Worm (Caenorhabditis elegans) whole organism, L3 larva: ENCODE measurements around the gene immt-1.

Experiments used
- R02D3.7 ChIP-seq: fragments of 150-350 bp; optimal IDR thresholded peaks from 2 replicates; lab custom pipeline; 2014; ENCODE audit warnings: missing biosample characterization, missing genetic modification characterization
- ZK546.5 ChIP-seq: sonication (generic microtip); optimal IDR thresholded peaks from 2 replicates; lab custom pipeline; 2017; ENCODE audit warnings: missing biosample characterization, missing genetic modification characterization
- aly-2 ChIP-seq: fragments of 150-350 bp; optimal IDR thresholded peaks from 2 replicates; lab custom pipeline; 2014; ENCODE audit warnings: missing biosample characterization, missing genetic modification characterization
- ama-1 ChIP-seq: fragments of 150-350 bp; optimal IDR thresholded peaks from 2 replicates; lab custom pipeline; 2018
- ceh-16 ChIP-seq: sonication (generic microtip); optimal IDR thresholded peaks from 2 replicates; lab custom pipeline; 2017; ENCODE audit warnings: missing biosample characterization, missing genetic modification characterization
- ceh-28 ChIP-seq: fragments of 150-350 bp; optimal IDR thresholded peaks from 2 replicates; lab custom pipeline; 2014; ENCODE audit warnings: missing biosample characterization, missing genetic modification reagents, missing genetic modification characterization
- ceh-82 ChIP-seq: fragments of 150-350 bp; optimal IDR thresholded peaks from 2 replicates; lab custom pipeline; 2014; ENCODE audit warnings: missing biosample characterization, missing genetic modification characterization
- ceh-9 ChIP-seq: sonication (generic microtip); optimal IDR thresholded peaks from 2 replicates; lab custom pipeline; 2018; ENCODE audit warnings: missing biosample characterization, missing genetic modification characterization
- daf-12 ChIP-seq: fragments of 150-350 bp; optimal IDR thresholded peaks from 2 replicates; lab custom pipeline; 2014; ENCODE audit warnings: missing biosample characterization, missing genetic modification reagents, missing genetic modification characterization
- egl-27 ChIP-seq: sonication (generic microtip); optimal IDR thresholded peaks from 4 replicates; lab custom pipeline; 2017; ENCODE audit warnings: missing biosample characterization, missing genetic modification reagents, missing genetic modification characterization
- egl-5 ChIP-seq: fragments of 150-350 bp; optimal IDR thresholded peaks from 2 replicates; lab custom pipeline; 2017; ENCODE audit warnings: missing biosample characterization, missing genetic modification reagents, missing genetic modification characterization, inconsistent platforms
- elt-2 ChIP-seq: sonication (generic microtip); optimal IDR thresholded peaks from 2 replicates; lab custom pipeline; 2016; ENCODE audit warnings: missing genetic modification reagents, mild to moderate bottlenecking, missing genetic modification characterization, missing compliant biosample characterization
- elt-3 ChIP-seq, 3 experiments: fragments of 150-350 bp in 1 of 3; sonication (generic microtip) in 2 of 3; optimal IDR thresholded peaks; 2 replicates in 2 of 3; 4 replicates in 1 of 3; lab custom pipeline; 2014 to 2017; ENCODE audit warnings: missing biosample characterization in 3 of 3, missing genetic modification characterization in 3 of 3
- fkh-10 ChIP-seq: sonication (generic microtip); optimal IDR thresholded peaks from 2 replicates; lab custom pipeline; 2017; ENCODE audit warnings: missing biosample characterization, missing genetic modification reagents, missing genetic modification characterization
- fkh-2 ChIP-seq: fragments of 150-350 bp; optimal IDR thresholded peaks from 2 replicates; lab custom pipeline; 2014; ENCODE audit warnings: missing biosample characterization, missing genetic modification reagents, missing genetic modification characterization
- fos-1 ChIP-seq: fragments of 150-350 bp; optimal IDR thresholded peaks from 2 replicates; lab custom pipeline; 2014; ENCODE audit warnings: missing biosample characterization, missing genetic modification characterization
- hmg-11 ChIP-seq: sonication (generic microtip); optimal IDR thresholded peaks from 2 replicates; lab custom pipeline; 2016; ENCODE audit warnings: missing genetic modification characterization, missing compliant biosample characterization
- jun-1 ChIP-seq: fragments of 150-350 bp; optimal IDR thresholded peaks from 2 replicates; lab custom pipeline; 2014; ENCODE audit warnings: missing biosample characterization, missing genetic modification reagents, missing genetic modification characterization
- lin-15B ChIP-seq: fragments of 150-350 bp; optimal IDR thresholded peaks from 2 replicates; lab custom pipeline; 2014; ENCODE audit warnings: missing biosample characterization, missing genetic modification characterization
- lin-39 ChIP-seq: fragments of 150-350 bp; optimal IDR thresholded peaks from 2 replicates; lab custom pipeline; 2018; ENCODE audit warnings: missing biosample characterization, missing genetic modification reagents, missing genetic modification characterization
- lsy-12 ChIP-seq: sonication (generic microtip); optimal IDR thresholded peaks from 2 replicates; lab custom pipeline; 2016; ENCODE audit warnings: mild to moderate bottlenecking, missing genetic modification characterization, missing compliant biosample characterization
- mdl-1 ChIP-seq: fragments of 150-350 bp; optimal IDR thresholded peaks from 2 replicates; lab custom pipeline; 2014; ENCODE audit warnings: missing biosample characterization, missing genetic modification characterization
- nfya-1 ChIP-seq: sonication (generic microtip); optimal IDR thresholded peaks from 2 replicates; lab custom pipeline; 2017; ENCODE audit warnings: missing genetic modification characterization, mild to moderate bottlenecking, missing compliant biosample characterization, antibody characterized with exemption, moderate library complexity; ENCODE audit not compliant: insufficient read depth
- nhr-12 ChIP-seq: fragments of 150-350 bp; optimal IDR thresholded peaks from 2 replicates; lab custom pipeline; 2014; ENCODE audit warnings: missing biosample characterization, missing genetic modification characterization
- nhr-23 ChIP-seq: fragments of 150-350 bp; optimal IDR thresholded peaks from 2 replicates; lab custom pipeline; 2014; ENCODE audit warnings: missing biosample characterization, missing genetic modification reagents, missing genetic modification characterization
- nhr-237 ChIP-seq: fragments of 150-350 bp; optimal IDR thresholded peaks from 2 replicates; lab custom pipeline; 2014; ENCODE audit warnings: missing biosample characterization, missing genetic modification characterization
- nhr-25 ChIP-seq: sonication (generic microtip); optimal IDR thresholded peaks from 2 replicates; lab custom pipeline; 2017; ENCODE audit warnings: missing biosample characterization, missing genetic modification characterization
- nhr-43 ChIP-seq: sonication (generic microtip); optimal IDR thresholded peaks from 2 replicates; lab custom pipeline; 2016; ENCODE audit warnings: mild to moderate bottlenecking, missing genetic modification characterization, missing compliant biosample characterization; ENCODE audit not compliant: poor library complexity, severe bottlenecking
- nhr-67 ChIP-seq: fragments of 150-350 bp; optimal IDR thresholded peaks from 2 replicates; lab custom pipeline; 2014; ENCODE audit warnings: missing biosample characterization, missing genetic modification characterization
- nhr-76 ChIP-seq: fragments of 150-350 bp; sonication (generic microtip); optimal IDR thresholded peaks from 5 replicates; lab custom pipeline; 2014; ENCODE audit warnings: missing biosample characterization, missing genetic modification characterization
- pha-4 ChIP-seq: fragments of 150-350 bp; optimal IDR thresholded peaks from 2 replicates; lab custom pipeline; 2014; ENCODE audit warnings: missing biosample characterization, missing genetic modification reagents, missing genetic modification characterization
- pqm-1 ChIP-seq: fragments of 150-350 bp; optimal IDR thresholded peaks from 2 replicates; lab custom pipeline; 2017; ENCODE audit warnings: missing biosample characterization, missing genetic modification characterization, inconsistent platforms
- sea-2 ChIP-seq: fragments of 150-350 bp; sonication (generic microtip); optimal IDR thresholded peaks from 4 replicates; lab custom pipeline; 2014; ENCODE audit warnings: missing biosample characterization, missing genetic modification reagents, missing genetic modification characterization
- snpc-4 ChIP-seq: fragments of 150-350 bp; optimal IDR thresholded peaks from 2 replicates; lab custom pipeline; 2014; ENCODE audit warnings: missing biosample characterization, missing genetic modification characterization
- unc-39 ChIP-seq: sonication (generic microtip); optimal IDR thresholded peaks from 4 replicates; lab custom pipeline; 2017; ENCODE audit warnings: missing biosample characterization, missing genetic modification characterization
- zag-1 ChIP-seq: fragments of 150-350 bp; optimal IDR thresholded peaks from 2 replicates; lab custom pipeline; 2014; ENCODE audit warnings: missing biosample characterization, missing genetic modification characterization
- ztf-11 ChIP-seq: fragments of 150-350 bp; optimal IDR thresholded peaks from 2 replicates; lab custom pipeline; 2014; ENCODE audit warnings: missing biosample characterization, missing genetic modification characterization
- ztf-4 ChIP-seq: fragments of 150-350 bp; optimal IDR thresholded peaks from 2 replicates; lab custom pipeline; 2014; ENCODE audit warnings: missing biosample characterization, missing genetic modification characterization

Gene immt-1

ce11 chrX:2684448-2684847 lies 2.5 kb downstream of the immt-1 start:
- TF ChIP-seq zag-1 (tag; lab: Kevin White, UChicago) (no peak), hmg-11 (tag; lab: Kevin White, UChicago) (no peak)

ce11 chrX:2674514-2674913 lies 12.5 kb downstream of the immt-1 start:
- no peak for TF ChIP-seq ceh-9 (tag; lab: Kevin White, UChicago)
- no peak for TF ChIP-seq nhr-237 (tag; lab: Kevin White, UChicago)
- no peak for TF ChIP-seq fkh-10 (GFP tag; lab: Kevin White, UChicago)
- no peak for TF ChIP-seq sea-2 (GFP tag; lab: Kevin White, UChicago)
- no peak for TF ChIP-seq mdl-1 (tag; lab: Kevin White, UChicago)
- no peak for TF ChIP-seq elt-3 (tag; optimal IDR thresholded peaks at IDR 0.05; lab: Kevin White, UChicago)
- no peak for TF ChIP-seq ZK546.5 (tag; lab: Kevin White, UChicago)
- no peak for TF ChIP-seq nhr-67
- no peak for TF ChIP-seq pqm-1 (tag; lab: Kevin White, UChicago)
- TF ChIP-seq nhr-25 (tag; lab: Kevin White, UChicago) = no peak
- TF ChIP-seq nhr-23 (tag; lab: Kevin White, UChicago) = no peak
- TF ChIP-seq jun-1 (tag; lab: Kevin White, UChicago) = no peak
- TF ChIP-seq fkh-2 (tag; lab: Kevin White, UChicago) = no peak
- no peak for TF ChIP-seq elt-2 (tag; lab: Kevin White, UChicago)
- TF ChIP-seq ceh-16 (tag; lab: Kevin White, UChicago) = no peak

ce11 chrX:2673272-2673671 lies 13.7 kb downstream of the immt-1 start, which contains the start of gene ser-7:
Gene ser-7 (plus strand): TSS chrX:2673572.
- no peak for TF ChIP-seq aly-2 (tag; lab: Kevin White, UChicago)
- no peak for TF ChIP-seq ceh-9 (tag; lab: Kevin White, UChicago)

ce11 chrX:2667779-2668178 lies 19.2 kb downstream of the immt-1 start, which contains the start of gene C09B7.2:
Gene C09B7.2 (plus strand): TSS chrX:2668127.
- peak; percentile 73 for TF ChIP-seq nhr-23 (tag; lab: Kevin White, UChicago)
- no peak for TF ChIP-seq fos-1 (tag; lab: Kevin White, UChicago)
- TF ChIP-seq lin-39 = peak; percentile 47
- peak; percentile 82 for TF ChIP-seq nfya-1
- peak; percentile 55 for TF ChIP-seq jun-1 (tag; lab: Kevin White, UChicago)
- TF ChIP-seq pha-4 (tag; lab: Kevin White, UChicago) = peak; percentile 96
- TF ChIP-seq ceh-28 (tag; lab: Kevin White, UChicago) = peak; percentile 85
- no peak for TF ChIP-seq lsy-12
- peak; percentile 91 for TF ChIP-seq egl-5 (tag; lab: Kevin White, UChicago)
- TF ChIP-seq elt-3 (tag; optimal IDR thresholded peaks at IDR 0.05; lab: Kevin White, UChicago) = no peak
- peak; percentile 56 for TF ChIP-seq nhr-25 (tag; lab: Kevin White, UChicago)
- peak; percentile 77 for TF ChIP-seq elt-2 (tag; lab: Kevin White, UChicago)
- TF ChIP-seq nhr-43 (tag; lab: Kevin White, UChicago) = peak; percentile 27
- TF ChIP-seq snpc-4 (tag; lab: Kevin White, UChicago) = peak; percentile 46
- TF ChIP-seq aly-2 (tag; lab: Kevin White, UChicago) = no peak
- peak; percentile 87 for TF ChIP-seq hmg-11 (tag; lab: Kevin White, UChicago)
- no peak for TF ChIP-seq ceh-9 (tag; lab: Kevin White, UChicago)
- no peak for TF ChIP-seq nhr-12
- no peak for TF ChIP-seq daf-12 (tag; lab: Kevin White, UChicago)
- peak; percentile 3 for TF ChIP-seq egl-27 (tag; lab: Kevin White, UChicago)
- no peak for TF ChIP-seq ztf-4 (tag; lab: Kevin White, UChicago)
- TF ChIP-seq pqm-1 (tag; lab: Kevin White, UChicago) = peak; percentile 72
- no peak for TF ChIP-seq ZK546.5 (tag; lab: Kevin White, UChicago)
- peak; percentile 16 for TF ChIP-seq R02D3.7 (tag; lab: Kevin White, UChicago)
- TF ChIP-seq fkh-10 (GFP tag; lab: Kevin White, UChicago) = peak; percentile 57
- TF ChIP-seq nhr-67 = no peak
- TF ChIP-seq mdl-1 (tag; lab: Kevin White, UChicago) = peak; percentile 92

- TF ChIP-seq ceh-82 (tag; lab: Kevin White, UChicago) = no peak
- no peak for TF ChIP-seq jun-1 (tag; lab: Kevin White, UChicago)
- no peak for TF ChIP-seq ceh-28 (tag; lab: Kevin White, UChicago)
- TF ChIP-seq aly-2 (tag; lab: Kevin White, UChicago) = no peak
- TF ChIP-seq nhr-76 (tag; lab: Kevin White, UChicago) = no peak
- TF ChIP-seq elt-3 (tag; optimal IDR thresholded peaks at IDR 0.05; lab: Kevin White, UChicago) = no peak
- no peak for TF ChIP-seq nhr-237 (tag; lab: Kevin White, UChicago)
- no peak for TF ChIP-seq nhr-67
- TF ChIP-seq zag-1 (tag; lab: Kevin White, UChicago) = no peak
- no peak for TF ChIP-seq lin-15B (tag; lab: Kevin White, UChicago)
- no peak for TF ChIP-seq lin-39
- no peak for TF ChIP-seq ama-1 (lab: Kevin White, UChicago)
- TF ChIP-seq ztf-11 (tag; lab: Kevin White, UChicago) = no peak
- no peak for TF ChIP-seq lsy-12
- TF ChIP-seq ceh-9 (tag; lab: Kevin White, UChicago) = no peak
- TF ChIP-seq fkh-10 (GFP tag; lab: Kevin White, UChicago) = no peak
- TF ChIP-seq unc-39 = no peak
Measured at ce11 chrX:2664273-2664672, 22.7 kb downstream of the immt-1 start, which contains the start of gene F54G2.1. Gene F54G2.1 (minus strand): TSS chrX:2664373.
